Worm (Caenorhabditis elegans): Measurements from ENCODE around the gene irld-59.
"Not testable (repeated sequence)": the region's sequence is repeated elsewhere in the genome, so short reads cannot be mapped to it uniquely, and the experiment has no call there.

Gene irld-59

ce11 chrIV:15336778-15337177 lies at the start of gene irld-59:
irld-59 (plus strand) TSS chrIV:15337078.
- TF ChIP-seq flt-1 (GFP tag; IDR thresholded peaks at IDR 0.05) (no peak), ceh-13 (GFP tag; optimal IDR thresholded peaks at IDR 0.05) (no peak), B0310.2 (tag; optimal IDR thresholded peaks at IDR 0.05) (no peak), tra-4 (tag; optimal IDR thresholded peaks at IDR 0.05) (no peak), tbx-11 (GFP tag; IDR thresholded peaks at IDR 0.05) (no peak), scrt-1 (GFP tag; IDR thresholded peaks at IDR 0.05) (no peak), ama-1 (optimal IDR thresholded peaks at IDR 0.05) (no peak), ets-7 (tag; optimal IDR thresholded peaks at IDR 0.05) (no peak)

DNA sequence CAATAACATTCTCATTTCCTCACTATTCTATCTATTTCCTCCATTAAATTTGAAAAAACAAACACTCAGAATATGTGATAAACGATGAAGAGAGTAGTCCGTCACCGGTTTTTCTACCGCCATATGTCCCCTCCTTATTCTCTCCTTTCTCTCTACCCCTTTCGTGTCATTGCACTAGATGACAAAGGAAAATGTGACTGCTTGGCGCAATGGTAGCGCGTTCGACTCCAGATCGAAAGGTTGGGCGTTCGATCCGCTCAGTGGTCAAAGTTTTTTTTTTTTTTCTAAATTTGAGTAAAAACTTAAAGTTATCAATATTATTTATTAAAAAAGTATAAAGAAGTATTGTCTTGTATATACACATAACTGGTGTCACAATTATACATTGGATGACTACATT lies 47.4 kb upstream of the irld-59 start:
- TF ChIP-seq hnd-1 (tag; optimal IDR thresholded peaks at IDR 0.05) = peak; percentile 54
- TF ChIP-seq B0310.2 (tag; optimal IDR thresholded peaks at IDR 0.05) = no peak
- TF ChIP-seq sea-1 (GFP tag; conservative IDR thresholded peaks at IDR 0.05) = peak; percentile 78
- no peak for TF ChIP-seq aly-1 (tag; optimal IDR thresholded peaks at IDR 0.05)
- peak; percentile 84 for TF ChIP-seq tbx-11 (GFP tag; IDR thresholded peaks at IDR 0.05)
- TF ChIP-seq F13C5.2 (tag; optimal IDR thresholded peaks at IDR 0.05) = no peak
- peak; percentile 84 for TF ChIP-seq tbx-37 (GFP tag; conservative IDR thresholded peaks at IDR 0.05)
- TF ChIP-seq hmbx-1 (tag; optimal IDR thresholded peaks at IDR 0.05) = no peak
- no peak for TF ChIP-seq hmg-4 (GFP tag; optimal IDR thresholded peaks at IDR 0.05)
- peak; percentile 85 for TF ChIP-seq flt-1 (GFP tag; IDR thresholded peaks at IDR 0.05)
- no peak for TF ChIP-seq ets-7 (tag; optimal IDR thresholded peaks at IDR 0.05)
- TF ChIP-seq ama-1 (optimal IDR thresholded peaks at IDR 0.05) = no peak
- TF ChIP-seq scrt-1 (GFP tag; IDR thresholded peaks at IDR 0.05) = peak; percentile 84
- TF ChIP-seq pes-1 (GFP tag; IDR thresholded peaks at IDR 0.05) = peak; percentile 87
- no peak for TF ChIP-seq tra-4 (tag; optimal IDR thresholded peaks at IDR 0.05)
- TF ChIP-seq ceh-13 (GFP tag; optimal IDR thresholded peaks at IDR 0.05) = peak; percentile 39
- TF ChIP-seq ceh-36 (tag; optimal IDR thresholded peaks at IDR 0.05) = no peak

DNA sequence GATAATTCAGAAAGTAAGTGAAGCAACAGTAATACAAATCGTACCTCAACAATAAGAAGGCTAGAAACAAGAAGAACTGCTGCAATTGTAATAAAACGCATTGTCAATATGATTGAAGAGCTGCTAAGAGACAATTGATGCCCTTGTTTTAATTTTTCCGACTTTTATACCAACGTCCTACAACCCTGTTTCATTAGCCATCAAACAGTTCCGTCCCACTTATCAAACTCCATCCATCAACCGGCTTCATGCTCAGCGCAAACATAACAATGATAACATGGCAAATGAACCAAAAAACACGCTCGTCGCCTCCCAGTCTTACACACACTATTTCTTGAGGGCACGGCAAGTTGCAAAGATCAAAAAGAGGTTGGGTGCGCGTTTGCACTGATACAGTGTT lies 45.7 kb upstream of the irld-59 start, which contains the start of gene pqn-90:
pqn-90 (minus strand) TSS at position 101 of the 400 bp plus-strand sequence.
- no peak for TF ChIP-seq tbx-37 (GFP tag; conservative IDR thresholded peaks at IDR 0.05)
- no peak for TF ChIP-seq flt-1 (GFP tag; IDR thresholded peaks at IDR 0.05)
- TF ChIP-seq pes-1 (GFP tag; IDR thresholded peaks at IDR 0.05) = no peak
- no peak for TF ChIP-seq ceh-36 (tag; optimal IDR thresholded peaks at IDR 0.05)
- no peak for TF ChIP-seq sea-1 (GFP tag; conservative IDR thresholded peaks at IDR 0.05)
- no peak for TF ChIP-seq ceh-13 (GFP tag; optimal IDR thresholded peaks at IDR 0.05)
- TF ChIP-seq tbx-11 (GFP tag; IDR thresholded peaks at IDR 0.05) = no peak
- TF ChIP-seq ets-7 (tag; optimal IDR thresholded peaks at IDR 0.05) = no peak

- TF ChIP-seq sea-1 (GFP tag; conservative IDR thresholded peaks at IDR 0.05) = no peak
- no peak for TF ChIP-seq ets-7 (tag; optimal IDR thresholded peaks at IDR 0.05)
- no peak for TF ChIP-seq tbx-11 (GFP tag; IDR thresholded peaks at IDR 0.05)
- TF ChIP-seq tbx-37 (GFP tag; conservative IDR thresholded peaks at IDR 0.05) = no peak
- TF ChIP-seq hnd-1 (tag; optimal IDR thresholded peaks at IDR 0.05) = no peak
- TF ChIP-seq tra-4 (tag; optimal IDR thresholded peaks at IDR 0.05) = no peak
- no peak for TF ChIP-seq ceh-36 (tag; optimal IDR thresholded peaks at IDR 0.05)
- TF ChIP-seq B0310.2 (tag; optimal IDR thresholded peaks at IDR 0.05) = no peak
These were observed 45.3 kb upstream of the irld-59 start, which contains the start of gene pqn-91 for ce11 chrIV:15291607-15292006. pqn-91 (plus strand) TSS chrIV:15291907.

DNA sequence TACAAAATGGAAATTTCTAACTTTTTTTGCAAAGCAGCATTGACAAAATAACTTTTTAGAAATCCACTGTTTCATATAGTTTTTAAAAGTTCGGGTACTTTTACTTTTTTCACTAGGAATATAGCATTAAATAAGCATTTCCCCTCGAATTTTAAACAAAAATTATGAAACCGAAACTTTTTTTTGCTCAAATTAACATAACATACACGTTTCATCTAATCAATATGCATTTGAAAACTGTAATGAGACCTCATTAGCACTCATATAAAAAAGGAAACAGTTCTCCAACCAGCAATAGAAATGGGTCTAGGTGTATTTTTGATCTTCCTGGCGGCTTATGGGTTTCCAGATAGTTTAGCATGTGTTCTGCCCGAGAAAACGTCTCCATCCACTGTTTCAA lies 42.8 kb upstream of the irld-59 start, which contains the start of gene Y73F8A.10:
Y73F8A.10 (plus strand) TSS at position 301 of the 400 bp plus-strand sequence.
- TF ChIP-seq sea-1 (GFP tag; conservative IDR thresholded peaks at IDR 0.05) = no peak
- no peak for TF ChIP-seq ama-1 (optimal IDR thresholded peaks at IDR 0.05)
- TF ChIP-seq hmbx-1 (tag; optimal IDR thresholded peaks at IDR 0.05) = no peak
- no peak for TF ChIP-seq hnd-1 (tag; optimal IDR thresholded peaks at IDR 0.05)
- no peak for TF ChIP-seq B0310.2 (tag; optimal IDR thresholded peaks at IDR 0.05)
- no peak for TF ChIP-seq hmg-4 (GFP tag; optimal IDR thresholded peaks at IDR 0.05)
- no peak for TF ChIP-seq flt-1 (GFP tag; IDR thresholded peaks at IDR 0.05)
- no peak for TF ChIP-seq pes-1 (GFP tag; IDR thresholded peaks at IDR 0.05)
- TF ChIP-seq ceh-13 (GFP tag; optimal IDR thresholded peaks at IDR 0.05) = no peak
- no peak for TF ChIP-seq ets-7 (tag; optimal IDR thresholded peaks at IDR 0.05)
- TF ChIP-seq tra-4 (tag; optimal IDR thresholded peaks at IDR 0.05) = no peak
- no peak for TF ChIP-seq F13C5.2 (tag; optimal IDR thresholded peaks at IDR 0.05)
- no peak for TF ChIP-seq ceh-36 (tag; optimal IDR thresholded peaks at IDR 0.05)
- TF ChIP-seq scrt-1 (GFP tag; IDR thresholded peaks at IDR 0.05) = no peak
- no peak for TF ChIP-seq tbx-37 (GFP tag; conservative IDR thresholded peaks at IDR 0.05)

DNA sequence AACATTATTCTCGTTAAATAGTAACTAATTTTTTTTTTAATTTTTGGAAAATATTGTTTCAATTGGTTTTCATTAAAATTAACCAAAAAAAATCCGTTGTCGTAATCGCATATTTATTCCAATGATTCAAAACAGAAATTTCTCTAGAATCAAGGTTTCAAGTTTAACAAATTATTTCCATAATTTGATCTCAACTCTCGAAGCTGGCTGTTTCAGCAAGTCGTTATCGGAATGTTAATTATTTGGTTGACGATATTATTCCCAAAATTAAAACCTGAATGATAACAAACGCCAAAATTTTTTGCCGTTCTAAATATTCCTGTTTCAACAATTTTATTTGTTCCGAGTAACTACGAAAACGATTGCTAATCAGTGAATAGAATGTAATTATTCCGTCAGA lies 36.8 kb upstream of the irld-59 start:
- no peak for TF ChIP-seq flt-1 (GFP tag; IDR thresholded peaks at IDR 0.05)
- TF ChIP-seq ets-7 (tag; optimal IDR thresholded peaks at IDR 0.05) = no peak
- TF ChIP-seq ceh-36 (tag; optimal IDR thresholded peaks at IDR 0.05) = no peak
- no peak for TF ChIP-seq tbx-11 (GFP tag; IDR thresholded peaks at IDR 0.05)
- TF ChIP-seq hmbx-1 (tag; optimal IDR thresholded peaks at IDR 0.05) = no peak
- TF ChIP-seq aly-1 (tag; optimal IDR thresholded peaks at IDR 0.05) = no peak
- no peak for TF ChIP-seq scrt-1 (GFP tag; IDR thresholded peaks at IDR 0.05)
- no peak for TF ChIP-seq sea-1 (GFP tag; conservative IDR thresholded peaks at IDR 0.05)
- no peak for TF ChIP-seq F13C5.2 (tag; optimal IDR thresholded peaks at IDR 0.05)
- TF ChIP-seq hmg-4 (GFP tag; optimal IDR thresholded peaks at IDR 0.05) = no peak
- TF ChIP-seq ceh-13 (GFP tag; optimal IDR thresholded peaks at IDR 0.05) = no peak
- no peak for TF ChIP-seq pes-1 (GFP tag; IDR thresholded peaks at IDR 0.05)
- no peak for TF ChIP-seq tbx-37 (GFP tag; conservative IDR thresholded peaks at IDR 0.05)
- no peak for TF ChIP-seq B0310.2 (tag; optimal IDR thresholded peaks at IDR 0.05)
- no peak for TF ChIP-seq ama-1 (optimal IDR thresholded peaks at IDR 0.05)
- no peak for TF ChIP-seq hnd-1 (tag; optimal IDR thresholded peaks at IDR 0.05)
- no peak for TF ChIP-seq tra-4 (tag; optimal IDR thresholded peaks at IDR 0.05)

DNA sequence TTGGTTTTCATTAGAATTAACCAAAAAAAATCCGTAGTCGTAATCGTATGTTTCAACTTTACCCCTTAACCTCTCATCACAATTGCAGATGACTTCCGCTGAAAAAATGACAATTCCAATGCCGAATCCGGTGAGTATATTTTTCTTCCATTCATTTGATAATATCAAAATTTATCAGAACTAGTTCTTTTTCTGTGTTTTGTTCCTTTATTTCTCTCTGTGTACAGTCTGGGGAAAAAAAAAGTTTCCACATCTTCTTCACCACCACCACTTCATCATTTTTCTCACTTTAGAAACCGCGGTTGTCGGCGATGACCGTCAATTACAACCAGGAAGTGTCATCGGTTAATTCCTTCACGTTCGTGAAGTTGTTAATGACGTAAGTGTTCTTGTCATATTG lies 34.7 kb upstream of the irld-59 start, which contains the start of gene best-21:
best-21 (plus strand) TSS at position 301 of the 400 bp plus-strand sequence.
- TF ChIP-seq ama-1 (optimal IDR thresholded peaks at IDR 0.05) (no peak), tra-4 (tag; optimal IDR thresholded peaks at IDR 0.05) (no peak)

DNA sequence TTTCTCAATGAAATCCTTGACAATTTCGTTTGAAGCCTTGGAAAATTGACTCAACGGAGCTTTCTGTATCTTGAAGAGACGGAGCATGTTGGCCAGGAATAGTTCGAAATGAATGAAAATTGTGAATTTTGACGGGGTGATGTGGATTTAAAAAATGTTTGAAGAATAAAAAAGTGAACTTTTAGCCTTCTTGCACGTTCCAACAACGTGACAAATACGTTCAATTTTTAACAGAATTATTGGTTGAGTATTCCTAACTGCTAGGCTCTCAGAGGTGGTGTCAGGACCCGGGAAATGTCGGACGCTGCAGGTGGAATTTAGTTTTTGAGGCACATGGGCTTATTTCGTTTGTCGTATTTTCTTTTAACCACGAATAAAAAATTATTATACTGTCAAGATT lies 25.3 kb upstream of the irld-59 start, which contains the start of gene Y73F8A.12:
Y73F8A.12 (minus strand) TSS at position 101 of the 400 bp plus-strand sequence.
- not testable (repeated sequence) for TF ChIP-seq pes-1 (GFP tag; IDR thresholded peaks at IDR 0.05); F13C5.2 (tag; optimal IDR thresholded peaks at IDR 0.05); sea-1 (GFP tag; conservative IDR thresholded peaks at IDR 0.05)
